Fruit fly (Drosophila melanogaster): ENCODE data around the gene Coq4.

The Coq4 gene

dm6 chr3L:17391132-17391531 is 42.3 kb downstream of the Coq4 start (continued):
- TF ChIP-seq Six4 (GFP tag; optimal IDR thresholded peaks at IDR 0.05) (no peak), gsb-n (tag; optimal IDR thresholded peaks at IDR 0.05) (no peak), vvl (GFP tag; IDR thresholded peaks at IDR 0.05) (peak; percentile 67; the same call in 1 of the 2 replicates), chinmo (GFP tag; IDR thresholded peaks at IDR 0.05; ENCODE audit: partially characterized antibody) (peak; percentile 90; the same call in 2 of the 4 replicates)

dm6 chr3L:17388895-17389294 is 44.5 kb downstream of the Coq4 start, which contains the start of gene CG13731:
Gene CG13731 (minus strand): TSS chr3L:17388956.
- TF ChIP-seq CG32532 (GFP tag; IDR thresholded peaks at IDR 0.05): 0 out of 2 replicates have a peak, but pooled peaks have one; percentile 15
- peak; percentile 82 for TF ChIP-seq Adf1 (GFP tag; IDR thresholded peaks at IDR 0.05)
- TF ChIP-seq Ets65A (GFP tag): peak; percentile 30
- TF ChIP-seq chinmo (GFP tag; IDR thresholded peaks at IDR 0.05; ENCODE audit: partially characterized antibody): 0 out of 4 replicates have a peak, but pooled peaks have one; percentile 31
- no peak for TF ChIP-seq lab (GFP tag; optimal IDR thresholded peaks at IDR 0.05)
- TF ChIP-seq Rfx (GFP tag; IDR thresholded peaks at IDR 0.05): 0 out of 2 replicates have a peak, but pooled peaks have one; percentile 5
- TF ChIP-seq insv (GFP tag; optimal IDR thresholded peaks at IDR 0.05): no peak
- TF ChIP-seq rib (GFP tag; IDR thresholded peaks at IDR 0.05): no peak
- TF ChIP-seq CG4360 (GFP tag; IDR thresholded peaks at IDR 0.05): no peak
- peak; percentile 78 for TF ChIP-seq Blimp-1 (GFP tag; optimal IDR thresholded peaks at IDR 0.05)
- 0 out of 2 replicates have a peak, but pooled peaks have one; percentile 7 for TF ChIP-seq Awh (GFP tag; IDR thresholded peaks at IDR 0.05)
- TF ChIP-seq Med (GFP tag): peak; percentile 7
- TF ChIP-seq HLHmδ (GFP tag; optimal IDR thresholded peaks at IDR 0.05): no peak

dm6 chr3L:17386612-17387382 is 46.6 kb downstream of the Coq4 start:
- TF ChIP-seq CG4424 (GFP tag; optimal IDR thresholded peaks at IDR 0.05): no peak
- TF ChIP-seq slou (GFP tag; optimal IDR thresholded peaks at IDR 0.05): no peak
- no peak for TF ChIP-seq psq (GFP tag; optimal IDR thresholded peaks at IDR 0.05)
- no peak for TF ChIP-seq Antp (GFP tag; optimal IDR thresholded peaks at IDR 0.05)
- no peak for TF ChIP-seq Lim3 (GFP tag; IDR thresholded peaks at IDR 0.05)
- TF ChIP-seq zen2 (GFP tag; IDR thresholded peaks at IDR 0.05; ENCODE audit: partially characterized antibody): no peak
- TF ChIP-seq seq (GFP tag; IDR thresholded peaks at IDR 0.05): no peak
- TF ChIP-seq CG32532 (GFP tag; IDR thresholded peaks at IDR 0.05): 0 out of 2 replicates have a peak, but pooled peaks have one; percentile 5
- TF ChIP-seq Hr78 (GFP tag; optimal IDR thresholded peaks at IDR 0.05): peak in 1 of 2 experiments; percentile 59
- no peak for TF ChIP-seq gt (GFP tag; IDR thresholded peaks at IDR 0.05)
- no peak for TF ChIP-seq fd3F (GFP tag; optimal IDR thresholded peaks at IDR 0.05)
- peak; percentile 89 for TF ChIP-seq vvl (GFP tag; IDR thresholded peaks at IDR 0.05)
- TF ChIP-seq stwl (tag; optimal IDR thresholded peaks at IDR 0.05): no peak
- no peak for TF ChIP-seq CG4328 (GFP tag; optimal IDR thresholded peaks at IDR 0.05)
- no peak for TF ChIP-seq unc-4 (GFP tag; IDR thresholded peaks at IDR 0.05; ENCODE audit: partially characterized antibody)
- TF ChIP-seq chinmo (GFP tag; IDR thresholded peaks at IDR 0.05; ENCODE audit: partially characterized antibody): peak; percentile 79; the same call in 1 of the 4 replicates
- TF ChIP-seq HHEX (GFP tag; optimal IDR thresholded peaks at IDR 0.05): no peak
- TF ChIP-seq abd-A (tag; optimal IDR thresholded peaks at IDR 0.05): peak; percentile 61
- TF ChIP-seq CG18476 (GFP tag; optimal IDR thresholded peaks at IDR 0.05): no peak
- no peak for TF ChIP-seq ham (GFP tag; IDR thresholded peaks at IDR 0.05)
- no peak for TF ChIP-seq ash1 (GFP tag; optimal IDR thresholded peaks at IDR 0.05)
- TF ChIP-seq slp2 (GFP tag; optimal IDR thresholded peaks at IDR 0.05): no peak
- no peak for TF ChIP-seq CG7963 (GFP tag; IDR thresholded peaks at IDR 0.05; ENCODE audit: partially characterized antibody)
- TF ChIP-seq Pdp1 (GFP tag; optimal IDR thresholded peaks at IDR 0.05): peak in 1 of 2 experiments; percentile 84
- peak; percentile 65 for TF ChIP-seq CG13894 (tag; optimal IDR thresholded peaks at IDR 0.05)
- TF ChIP-seq CG31441 (GFP tag; IDR thresholded peaks at IDR 0.05): no peak
- TF ChIP-seq Fer3 (tag; optimal IDR thresholded peaks at IDR 0.05): no peak
- TF ChIP-seq ftz-f1 (GFP tag; optimal IDR thresholded peaks at IDR 0.05): peak; percentile 2
- TF ChIP-seq aop (GFP tag; IDR thresholded peaks at IDR 0.05): no peak
- no peak for TF ChIP-seq CG1647 (GFP tag; optimal IDR thresholded peaks at IDR 0.05)
- TF ChIP-seq Bteb2 (GFP tag; optimal IDR thresholded peaks at IDR 0.05): no peak
- no peak for TF ChIP-seq dati (GFP tag; IDR thresholded peaks at IDR 0.05)
